Fruit fly (Drosophila melanogaster) whole organism, larva: Measurements from ENCODE around the gene CG18095.
A peak's percentile ranks its signal among the peaks of the same experiment; 100 is the strongest.

Experiments
- noc ChIP-seq: fragments of 200-800 bp; sonication (Bioruptor generic); optimal IDR thresholded peaks from 3 replicates; lab custom pipeline; 2019; ENCODE audit warnings: missing biosample characterization, mild to moderate bottlenecking, missing genetic modification characterization, moderate library complexity

The CG18095 gene

dm6 chr2L:14031439-14031838 is at the start of gene CG18095:
CG18095 (minus strand) TSS chr2L:14031539.
- TF ChIP-seq noc (tag; lab: Kevin White, UChicago), result no peak

- no peak for TF ChIP-seq noc (tag; lab: Kevin White, UChicago)
Measured at dm6 chr2L:14070154-14070553, 38.8 kb upstream of the CG18095 start.

- no peak for TF ChIP-seq noc (tag; lab: Kevin White, UChicago)
Measured at dm6 chr2L:14054903-14055302, 23.6 kb upstream of the CG18095 start.

dm6 chr2L:14054281-14054680 is 22.9 kb upstream of the CG18095 start:
- no peak for TF ChIP-seq noc (tag; lab: Kevin White, UChicago)

dm6 chr2L:14049958-14050357 is 18.6 kb upstream of the CG18095 start:
- TF ChIP-seq noc (tag; lab: Kevin White, UChicago), result no peak

dm6 chr2L:14047170-14047632 is 15.9 kb upstream of the CG18095 start, which contains the start of gene NimC4:
NimC4 (plus strand) TSS chr2L:14047582.
- TF ChIP-seq noc (tag; lab: Kevin White, UChicago), result no peak

- TF ChIP-seq noc (tag; lab: Kevin White, UChicago), result no peak
Measured at dm6 chr2L:14045562-14046196, 14.3 kb upstream of the CG18095 start.

- TF ChIP-seq noc (tag; lab: Kevin White, UChicago), result no peak
Measured at dm6 chr2L:14039936-14040483, 8.7 kb upstream of the CG18095 start, which contains the start of gene nAChRalpha5. nAChRalpha5 (plus strand) TSS chr2L:14040170.

dm6 chr2L:14038718-14039117 is 7.4 kb upstream of the CG18095 start:
- TF ChIP-seq noc (tag; lab: Kevin White, UChicago), result no peak

- no peak for TF ChIP-seq noc (tag; lab: Kevin White, UChicago)
Measured at dm6 chr2L:14029235-14029634, 2.1 kb downstream of the CG18095 start.

dm6 chr2L:14026778-14027177 is 4.6 kb downstream of the CG18095 start, which contains the start of gene hll:
hll (plus strand) TSS chr2L:14027001.
- no peak for TF ChIP-seq noc (tag; lab: Kevin White, UChicago)

- TF ChIP-seq noc (tag; lab: Kevin White, UChicago), result no peak
Measured at dm6 chr2L:14025485-14025933, 5.8 kb downstream of the CG18095 start.

- peak; percentile 2 for TF ChIP-seq noc (tag; lab: Kevin White, UChicago)
Measured at dm6 chr2L:14024746-14025105, 6.6 kb downstream of the CG18095 start.

dm6 chr2L:14024051-14024745 is 7.1 kb downstream of the CG18095 start:
- TF ChIP-seq noc (tag; lab: Kevin White, UChicago), result peak; percentile 95

dm6 chr2L:14023136-14024050 is 7.9 kb downstream of the CG18095 start:
- TF ChIP-seq noc (tag; lab: Kevin White, UChicago), result no peak
